Fruit fly (Drosophila melanogaster) whole organism, larva: ENCODE results near the gene CG10959.

ENCODE experiments used
- noc ChIP-seq: fragments of 200-800 bp; sonication (Bioruptor generic); optimal IDR thresholded peaks from 3 replicates; lab custom pipeline; 2019; ENCODE audit warnings: missing biosample characterization, mild to moderate bottlenecking, missing genetic modification characterization, moderate library complexity

The CG10959 gene

DNA sequence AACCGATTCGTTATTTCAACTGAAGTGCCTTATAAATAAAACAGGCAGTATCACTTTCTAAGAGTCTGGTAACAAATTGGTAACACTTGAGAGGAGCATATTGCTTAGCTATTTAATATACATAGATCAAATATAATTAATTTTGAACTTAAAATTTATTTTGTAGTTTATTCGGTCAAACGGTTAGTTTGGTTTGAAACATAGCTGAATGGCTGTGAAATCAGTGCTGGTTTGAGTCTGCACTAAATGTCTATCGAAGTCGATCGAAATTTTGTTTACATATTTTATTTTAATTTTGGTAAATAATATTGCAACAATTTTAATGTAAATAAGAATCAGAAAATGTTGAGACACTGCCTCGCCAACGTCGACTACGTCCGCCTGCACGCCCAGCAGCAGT is at the start of gene CG10959:
CG10959 (plus strand) TSS at position 228 of the 400 bp plus-strand sequence.
- no peak for TF ChIP-seq noc (tag; lab: Kevin White, UChicago)

DNA sequence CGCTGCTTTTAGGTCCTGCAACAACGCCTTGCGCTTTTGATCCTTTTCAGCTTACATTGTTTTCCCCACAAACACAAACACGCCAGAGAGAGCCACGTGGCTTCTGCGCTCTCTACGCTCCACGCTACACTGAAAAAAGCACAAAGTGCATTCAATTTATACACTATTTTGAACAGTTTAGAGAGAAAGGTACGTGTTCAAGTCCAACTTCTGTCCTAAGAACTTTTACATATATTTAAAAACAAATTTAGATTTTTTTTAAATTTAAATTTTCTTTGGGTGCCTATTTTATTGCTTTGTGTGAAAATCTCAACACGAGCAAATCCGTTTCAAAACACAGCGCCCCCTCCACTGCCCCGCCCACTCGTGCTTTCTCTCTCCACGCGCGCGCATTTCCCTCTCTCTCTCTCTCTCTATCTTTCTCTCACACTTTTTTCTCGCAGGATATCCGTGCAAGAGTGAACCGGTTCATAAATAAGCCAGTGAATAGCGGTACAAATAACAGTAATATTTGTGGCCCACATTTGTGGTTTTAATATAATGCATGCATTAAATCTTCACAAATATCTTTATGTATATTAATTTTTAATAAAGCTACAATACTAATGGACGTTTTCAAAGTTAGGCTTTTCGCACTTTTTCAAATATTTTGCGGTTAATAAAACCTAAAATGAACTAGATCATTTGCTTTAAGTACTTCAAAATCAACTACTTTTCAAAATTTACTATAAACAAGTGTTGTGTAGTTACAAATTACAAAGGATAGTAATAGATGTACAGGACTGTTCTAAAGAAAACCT is 48.4 kb upstream of the CG10959 start:
- peak; percentile 14 for TF ChIP-seq noc (tag; lab: Kevin White, UChicago)

DNA sequence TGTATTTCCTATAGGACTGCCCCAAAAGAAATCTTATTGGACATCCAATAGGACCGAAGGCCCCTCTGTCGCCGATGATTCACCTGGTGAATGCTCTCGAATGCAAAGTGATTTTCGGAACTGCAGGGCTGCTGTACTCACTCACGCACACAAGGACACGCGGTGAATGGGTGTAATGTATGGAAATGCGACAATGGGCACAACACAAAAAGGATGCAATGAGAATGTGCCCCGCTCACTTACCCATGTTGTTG is 47.8 kb upstream of the CG10959 start:
- no peak for TF ChIP-seq noc (tag; lab: Kevin White, UChicago)

DNA sequence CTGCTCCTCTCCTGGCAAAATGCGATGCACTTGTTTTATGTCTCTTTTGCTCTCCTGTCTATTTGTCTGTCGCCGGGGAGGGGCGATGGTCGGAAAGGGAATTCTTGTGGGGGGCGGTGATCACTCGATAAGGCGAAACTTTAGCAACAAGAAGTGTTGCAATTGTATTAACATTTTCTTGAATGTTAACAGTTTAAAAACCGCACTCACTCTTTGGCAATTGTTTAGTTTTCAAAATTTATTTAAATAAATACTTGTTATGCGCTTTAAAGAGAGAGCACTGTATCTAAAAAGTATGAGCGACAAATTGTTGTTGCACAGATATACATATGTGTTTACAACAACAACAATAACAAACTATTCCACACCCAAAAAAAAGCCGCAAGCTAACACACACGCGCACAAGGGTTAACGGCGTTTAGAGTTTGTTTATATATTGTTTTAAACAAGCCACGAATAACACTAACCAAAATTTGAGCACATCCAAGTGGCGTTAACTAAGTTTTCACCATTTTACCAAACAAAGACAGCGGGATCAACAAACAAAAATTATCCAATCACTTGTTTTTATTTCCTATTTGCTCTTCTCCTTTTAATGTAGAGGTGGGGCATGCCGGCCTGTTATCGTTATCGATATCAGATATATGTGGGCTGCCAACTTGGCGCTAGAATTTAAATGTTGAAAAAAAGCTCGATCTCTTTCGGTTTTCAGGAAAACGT is 46.9 kb upstream of the CG10959 start, which contains the start of gene CG2258:
CG2258 (minus strand) TSS at position 617 of the 720 bp plus-strand sequence.
- peak; percentile 92 for TF ChIP-seq noc (tag; lab: Kevin White, UChicago)

DNA sequence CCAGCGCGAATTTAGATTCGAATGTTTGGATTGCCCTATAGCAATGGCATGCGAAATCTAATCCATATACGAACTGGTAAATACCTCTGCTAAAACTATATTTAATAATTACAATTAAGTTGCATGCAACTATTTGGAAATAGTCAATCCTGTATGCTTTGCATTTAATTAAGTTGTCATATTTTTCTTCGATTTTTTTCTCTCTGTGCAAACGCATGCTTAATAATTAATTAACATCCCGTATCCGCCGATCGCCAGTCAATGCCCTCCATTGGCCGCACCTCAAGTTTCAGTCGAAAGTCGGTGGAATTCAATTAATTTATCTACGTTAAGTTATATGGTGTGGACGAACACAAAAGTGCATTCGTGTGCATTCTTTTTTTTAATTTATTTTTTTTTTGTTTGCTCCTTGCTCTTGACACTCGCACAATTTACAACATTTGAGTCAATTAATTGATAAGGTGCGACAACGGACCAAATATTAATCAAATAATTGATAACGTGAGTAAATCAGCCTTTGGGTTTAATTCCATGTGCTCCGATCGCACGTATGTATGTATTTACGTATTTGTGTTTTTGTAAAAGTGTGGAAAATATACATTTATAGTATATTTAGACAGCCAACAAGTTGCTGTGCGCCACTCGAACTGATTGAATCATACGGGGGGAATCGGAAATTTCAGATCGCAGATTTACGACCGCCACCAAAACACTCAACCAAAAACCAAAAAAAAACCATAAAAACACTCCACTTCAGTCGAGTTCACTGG is 42.1 kb upstream of the CG10959 start:
- TF ChIP-seq noc (tag; lab: Kevin White, UChicago): peak; percentile 34

DNA sequence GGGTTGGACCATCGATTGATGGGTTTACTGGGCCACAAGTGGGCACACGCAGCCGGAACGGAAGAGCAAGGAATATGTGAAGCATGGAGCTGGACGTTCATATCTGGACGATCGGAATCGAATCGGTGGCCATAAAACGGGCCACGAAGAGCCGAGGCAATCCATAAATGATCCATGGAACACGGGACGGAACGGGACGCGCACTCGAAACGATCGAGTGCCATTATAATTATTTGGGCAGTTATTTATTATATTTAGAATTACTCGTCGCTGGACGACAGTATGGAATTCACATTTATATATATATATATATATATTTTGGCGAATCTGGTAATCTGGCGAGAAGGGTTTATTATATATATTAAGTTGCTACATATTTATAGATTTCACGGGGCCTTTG is 40.6 kb upstream of the CG10959 start:
- no peak for TF ChIP-seq noc (tag; lab: Kevin White, UChicago)

DNA sequence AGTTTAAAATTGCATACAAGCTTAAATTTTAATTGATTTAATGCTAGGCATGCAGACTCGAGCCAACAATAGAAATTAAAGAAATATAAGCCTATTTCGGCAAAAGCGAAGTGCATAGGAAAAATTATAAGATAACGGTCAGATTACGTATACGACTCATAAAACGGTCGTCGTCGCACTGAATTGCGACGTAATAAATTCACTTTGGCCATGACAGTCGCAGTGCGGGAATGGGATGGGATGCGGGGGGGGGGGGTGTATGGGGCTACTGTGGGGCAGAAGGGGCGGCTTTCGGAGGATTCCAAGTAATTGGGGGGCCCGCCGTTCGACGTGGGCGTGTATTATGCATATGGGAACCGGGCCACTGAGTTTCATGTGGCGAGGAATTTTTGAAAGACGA is 37.6 kb upstream of the CG10959 start:
- TF ChIP-seq noc (tag; lab: Kevin White, UChicago): no peak

DNA sequence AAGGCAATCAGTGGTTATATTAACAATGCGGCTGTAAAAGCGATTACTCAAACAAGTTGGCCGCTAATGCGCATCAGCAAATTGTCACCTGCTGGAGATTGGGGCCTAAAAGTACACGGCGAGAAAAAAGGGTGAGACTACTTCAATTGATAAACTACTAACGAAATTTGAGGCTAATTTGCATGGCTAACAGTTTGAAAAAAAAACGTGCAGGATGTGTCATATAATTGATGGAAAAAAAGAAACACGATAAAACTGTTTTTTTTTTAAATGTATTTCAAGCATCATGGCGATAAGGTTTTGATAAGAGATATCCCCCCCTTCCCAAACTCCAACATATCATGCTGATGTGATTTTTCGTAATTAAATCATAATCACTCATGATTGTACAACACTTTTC is 35.9 kb upstream of the CG10959 start:
- TF ChIP-seq noc (tag; lab: Kevin White, UChicago): peak; percentile 43

DNA sequence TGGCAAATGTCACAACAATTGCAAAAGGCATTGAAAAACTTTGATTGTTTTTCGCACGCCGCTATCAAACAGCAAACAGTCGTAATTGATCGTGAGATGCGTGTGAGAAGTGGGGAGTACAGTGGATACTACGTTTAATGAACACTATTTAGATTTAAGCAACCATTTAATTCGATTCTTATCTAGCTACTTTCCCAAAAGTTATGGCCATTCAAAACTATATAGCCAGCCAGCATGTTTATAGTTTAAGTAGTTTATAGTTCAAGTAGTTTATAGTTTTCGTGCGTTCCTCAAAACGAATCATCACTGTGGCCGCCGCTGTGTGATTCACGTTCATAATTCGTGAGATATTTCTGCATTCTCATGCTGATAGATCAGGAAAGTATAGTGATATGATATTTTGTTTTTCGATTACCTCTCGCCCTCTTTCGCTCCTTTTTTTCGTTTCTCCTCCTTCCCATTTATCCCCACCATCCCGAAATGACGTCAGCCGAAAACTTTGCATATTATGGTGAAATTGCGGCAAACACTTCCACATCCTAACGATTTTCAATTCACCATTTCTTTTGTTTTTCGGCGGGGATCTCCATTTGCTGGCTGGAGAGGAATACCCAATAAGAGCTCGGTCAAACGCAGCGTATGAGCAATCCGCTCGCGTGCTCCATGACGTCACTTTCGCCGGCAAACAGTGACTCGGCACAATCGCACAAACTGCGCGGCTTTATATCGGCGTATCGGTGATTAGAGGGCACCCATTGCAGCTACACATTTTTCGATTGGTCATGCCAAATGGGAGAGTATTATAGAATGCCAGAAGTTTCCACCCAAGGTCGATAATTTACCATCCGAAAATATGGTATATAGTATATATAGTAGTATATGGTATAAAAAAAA is 35.0 kb upstream of the CG10959 start:
- TF ChIP-seq noc (tag; lab: Kevin White, UChicago): peak; percentile 93

DNA sequence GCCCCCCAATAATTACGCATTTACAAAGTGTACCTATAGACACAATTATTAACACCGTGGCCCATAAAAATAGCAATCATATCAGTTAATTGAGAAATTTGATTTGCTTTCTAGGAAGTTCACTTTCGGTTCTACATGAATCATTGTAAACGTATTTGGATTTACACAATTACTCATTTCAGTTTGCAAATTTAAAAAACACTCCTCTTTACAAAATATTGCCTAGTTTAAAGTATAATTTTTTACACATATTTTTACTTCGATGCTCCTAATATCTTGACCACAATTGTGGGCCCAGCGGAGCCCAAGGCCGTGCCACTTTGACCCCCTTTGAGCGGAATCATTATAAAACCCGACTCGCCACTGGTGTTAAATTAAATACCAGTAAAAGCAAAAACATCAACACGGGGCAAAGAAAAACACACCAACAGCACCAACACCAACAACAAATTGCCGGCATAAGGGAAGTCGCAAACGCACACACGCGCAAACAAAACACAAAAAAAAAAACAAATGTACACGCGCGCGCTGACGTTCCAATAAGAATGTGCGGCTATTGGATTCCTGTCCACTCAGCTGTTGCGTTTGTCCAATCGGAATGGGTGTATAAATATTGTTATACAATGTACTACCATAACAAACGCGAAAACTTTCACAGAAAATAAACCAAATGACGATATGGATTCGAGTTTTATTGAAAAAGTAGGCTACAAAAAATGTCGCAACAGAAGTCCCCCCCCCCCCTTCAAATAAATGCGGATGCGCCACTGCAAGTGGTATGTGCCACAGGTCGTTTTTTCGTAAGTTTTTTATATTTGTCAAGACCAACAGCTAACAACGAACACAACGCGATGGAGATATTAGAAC is 33.9 kb upstream of the CG10959 start:
- TF ChIP-seq noc (tag; lab: Kevin White, UChicago): peak; percentile 77

DNA sequence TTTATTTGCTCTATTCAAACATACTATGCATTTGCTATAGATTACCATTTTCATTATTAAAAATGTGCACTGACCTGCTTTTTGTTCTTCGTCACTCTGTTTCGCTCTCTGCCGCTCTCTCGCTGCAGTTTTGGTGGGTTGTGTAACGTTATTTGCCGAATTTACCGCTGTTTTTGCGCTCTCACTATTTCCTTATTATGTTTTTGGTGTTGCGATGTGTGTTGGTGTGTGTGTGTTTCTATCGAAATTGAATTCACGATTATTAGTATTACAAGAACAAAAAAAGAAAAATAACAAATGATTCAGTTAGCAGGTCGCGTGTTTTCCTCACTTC is 33.3 kb upstream of the CG10959 start:
- TF ChIP-seq noc (tag; lab: Kevin White, UChicago): no peak

DNA sequence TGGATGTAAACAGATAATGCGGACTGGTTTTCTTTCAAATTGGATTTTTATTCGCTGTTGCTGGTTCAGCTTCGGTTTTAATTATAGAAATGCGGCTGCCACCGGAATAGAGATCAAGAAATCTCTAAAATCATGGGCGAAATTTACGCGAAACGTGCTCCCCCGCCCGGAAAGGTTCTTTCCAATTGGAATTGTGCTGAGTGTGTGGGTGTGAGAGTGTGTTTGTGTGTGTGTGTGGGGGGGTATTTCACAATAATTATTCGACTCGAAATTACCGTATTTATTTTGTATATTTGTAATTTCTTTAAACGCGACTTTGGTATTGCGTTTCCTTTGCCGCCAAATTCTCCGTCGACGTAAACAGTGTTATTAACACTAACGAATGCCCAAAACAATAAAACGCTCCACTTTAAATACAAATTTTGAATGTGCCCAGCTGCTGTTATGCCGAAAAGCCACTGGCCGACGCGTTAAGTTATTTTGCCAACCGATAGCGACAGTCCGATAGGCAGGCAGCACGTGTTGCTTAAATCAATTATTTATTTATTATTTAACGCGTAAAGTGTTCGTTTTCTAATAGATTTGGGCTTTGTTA is 32.8 kb upstream of the CG10959 start, which contains the start of gene Gclc:
Gclc (minus strand) TSS at position 431 of the 595 bp plus-strand sequence.
- peak; percentile 17 for TF ChIP-seq noc (tag; lab: Kevin White, UChicago)

DNA sequence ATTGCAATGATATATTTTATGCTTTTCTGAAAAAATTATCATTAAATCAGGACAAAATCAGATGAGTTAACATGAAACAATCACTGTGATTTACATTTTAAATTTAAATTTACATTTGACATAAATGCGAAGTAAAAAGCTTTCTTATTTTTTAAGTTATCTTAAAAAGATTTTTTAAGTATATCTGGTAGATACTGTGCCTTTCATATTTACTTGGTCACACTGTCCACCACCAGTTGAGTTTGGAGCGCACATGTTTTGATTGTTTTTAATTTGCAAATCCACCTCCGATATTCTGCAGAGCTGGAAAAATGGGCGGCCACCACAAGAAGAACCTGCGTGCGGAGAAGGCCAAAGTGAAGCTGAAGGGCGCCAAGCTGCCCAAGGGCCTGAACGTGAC is 31.8 kb upstream of the CG10959 start, which contains the start of gene CG1575:
CG1575 (plus strand) TSS at position 200 of the 400 bp plus-strand sequence.
- no peak for TF ChIP-seq noc (tag; lab: Kevin White, UChicago)

DNA sequence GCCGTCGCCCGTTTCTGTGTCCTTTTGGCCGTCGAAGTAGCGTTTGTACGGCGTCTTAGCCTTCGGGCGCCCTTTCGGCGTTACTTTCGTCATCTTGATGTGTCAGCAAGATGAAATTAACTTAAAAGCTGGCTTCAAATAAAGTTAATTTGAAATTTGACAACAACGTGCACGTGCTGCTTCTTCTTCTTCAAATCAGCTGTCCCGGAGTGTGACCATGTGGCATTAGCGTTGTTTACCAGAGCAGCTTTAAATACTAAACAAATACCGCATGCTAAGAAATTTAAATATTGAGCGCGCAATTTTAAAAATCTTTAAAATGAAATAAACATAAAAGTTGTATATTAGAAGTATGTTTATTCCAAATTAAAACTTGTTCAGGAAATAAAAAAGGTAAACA is 27.6 kb upstream of the CG10959 start, which contains the start of gene CG2260:
CG2260 (minus strand) TSS at position 209 of the 400 bp plus-strand sequence.
- TF ChIP-seq noc (tag; lab: Kevin White, UChicago): no peak
